Comparison of ENCODE assay signal across 5 fruit fly cellular contexts in the genomic region with DNA sequence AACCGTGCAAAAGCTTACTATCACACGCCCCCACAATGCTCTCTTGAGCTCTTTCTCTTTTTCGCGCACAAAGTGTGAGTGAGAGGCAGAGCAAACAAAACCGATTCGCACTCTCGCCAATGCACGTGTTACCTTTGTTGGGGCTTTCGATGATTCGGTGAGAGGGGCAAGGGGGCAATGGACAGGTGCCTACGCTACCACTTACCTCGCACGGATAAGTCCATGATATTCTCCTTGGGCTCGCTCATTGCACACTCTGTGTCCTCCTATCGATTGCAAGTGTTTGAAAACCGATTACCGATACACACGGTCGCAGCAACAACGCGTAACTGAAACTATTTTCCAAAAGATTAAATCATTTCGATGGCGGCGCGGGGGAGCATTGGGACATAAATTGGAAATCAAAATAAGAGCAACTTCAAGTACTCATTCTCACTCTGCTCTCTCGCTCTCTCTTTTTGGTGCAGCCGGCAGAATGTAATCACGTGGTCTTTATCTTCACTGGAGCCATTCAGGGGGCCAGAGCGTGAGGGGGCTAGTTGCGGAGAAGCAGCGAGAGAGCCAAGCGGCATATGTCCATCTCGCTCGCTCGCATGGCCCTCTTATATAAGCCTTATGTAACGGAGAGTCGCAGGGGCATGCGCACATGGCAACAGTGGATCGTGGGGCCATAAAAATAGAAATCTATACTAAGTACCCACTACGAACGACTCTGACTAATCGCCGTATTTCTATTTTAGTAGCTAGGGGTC.
A peak's percentile ranks its signal among the peaks of the same experiment; 100 is the strongest.
TF ChIP-seq lines count a peak whose summit lies in the region.

A gene (minus strand): TSS at position 334 of the 752 bp plus-strand sequence.

TF ChIP-seq in whole organism, adult, 20 proteins besides CTCF, POLR2A, EP300 and RAD21 (continued from another document):
- TF ChIP-seq CG5204 (GFP tag; optimal IDR thresholded peaks at IDR 0.05; lab: Kevin White, UChicago) = no peak
- peak; percentile 31 for TF ChIP-seq CG1620 (GFP tag; optimal IDR thresholded peaks at IDR 0.05; lab: Kevin White, UChicago)
- TF ChIP-seq CG7045 (GFP tag; optimal IDR thresholded peaks at IDR 0.05; lab: Kevin White, UChicago) = peak; percentile 19
- TF ChIP-seq bab1 (GFP tag; optimal IDR thresholded peaks at IDR 0.05; lab: Kevin White, UChicago) = peak; percentile 64
TF ChIP-seq in whole organism, adult: peak in this region for 9.

TF ChIP-seq in whole organism, embryonic, 481 proteins besides CTCF, POLR2A, EP300 and RAD21 (continued from another document and continues in another):
- TF ChIP-seq CG7745 (tag; optimal IDR thresholded peaks at IDR 0.05; lab: Kevin White, UChicago) (no peak), CG17359 (tag; optimal IDR thresholded peaks at IDR 0.05; lab: Kevin White, UChicago) (no peak), CG6254 (GFP tag; optimal IDR thresholded peaks at IDR 0.05; lab: Kevin White, UChicago) (no peak), CG1602 (GFP tag; optimal IDR thresholded peaks at IDR 0.05; lab: Kevin White, UChicago) (no peak), CG14050 (GFP tag; IDR thresholded peaks at IDR 0.05; lab: Robert Waterston, UW) (no peak), btn (GFP tag; optimal IDR thresholded peaks at IDR 0.05; lab: Kevin White, UChicago) (no peak), CG1233 (GFP tag; optimal IDR thresholded peaks at IDR 0.05; lab: Kevin White, UChicago) (no peak), CG14965 (GFP tag; optimal IDR thresholded peaks at IDR 0.05; lab: Kevin White, UChicago; ENCODE audit: borderline replicate concordance) (no peak), peb (GFP tag; IDR thresholded peaks at IDR 0.05; lab: Robert Waterston, UW) (no peak), nerfin-1 (tag; optimal IDR thresholded peaks at IDR 0.05; lab: Kevin White, UChicago) (peak; percentile 3), rib (GFP tag; IDR thresholded peaks at IDR 0.05; lab: Robert Waterston, UW) (no peak), kay (GFP tag; optimal IDR thresholded peaks at IDR 0.05; lab: Kevin White, UChicago) (no peak), Hmr (GFP tag; optimal IDR thresholded peaks at IDR 0.05; lab: Kevin White, UChicago) (peak; percentile 4), CG18599 (GFP tag; optimal IDR thresholded peaks at IDR 0.05; lab: Kevin White, UChicago) (no peak), otp (GFP tag; IDR thresholded peaks at IDR 0.05; lab: Robert Waterston, UW) (peak; percentile 49; the same call in 1 of the 3 replicates), usp (GFP tag; optimal IDR thresholded peaks at IDR 0.05; lab: Kevin White, UChicago) (no peak), CG13287 (GFP tag; IDR thresholded peaks at IDR 0.05; lab: Robert Waterston, UW; ENCODE audit: partially characterized antibody) (peak; percentile 57), repo (GFP tag; optimal IDR thresholded peaks at IDR 0.05; lab: Kevin White, UChicago) (peak; percentile 4), HLHmδ (GFP tag; optimal IDR thresholded peaks at IDR 0.05; lab: Kevin White, UChicago) (peak; percentile 32), lmd (GFP tag; IDR thresholded peaks at IDR 0.05; lab: Robert Waterston, UW) (no peak), zen (tag; optimal IDR thresholded peaks at IDR 0.05; lab: Kevin White, UChicago) (no peak), esg (GFP tag; conservative IDR thresholded peaks at IDR 0.05; lab: Robert Waterston, UW) (no peak), CG2889 (GFP tag; IDR thresholded peaks at IDR 0.05; lab: Robert Waterston, UW) (no peak), grn (GFP tag; optimal IDR thresholded peaks at IDR 0.05; lab: Kevin White, UChicago) (peak; percentile 98), bigmax (GFP tag; optimal IDR thresholded peaks at IDR 0.05; lab: Kevin White, UChicago) (no peak), ERR (GFP tag; optimal IDR thresholded peaks at IDR 0.05; lab: Kevin White, UChicago) (no peak), CG14441 (GFP tag; IDR thresholded peaks at IDR 0.05; lab: Robert Waterston, UW) (peak; percentile 38; the same call in 1 of the 2 replicates), Tbp (GFP tag; optimal IDR thresholded peaks at IDR 0.05; lab: Kevin White, UChicago) (no peak), CG3407 (GFP tag; optimal IDR thresholded peaks at IDR 0.05; lab: Kevin White, UChicago) (no peak), MESR4 (GFP tag; optimal IDR thresholded peaks at IDR 0.05; lab: Kevin White, UChicago) (no peak)

TF ChIP-seq in whole organism, prepupa, 60 proteins besides CTCF, POLR2A, EP300 and RAD21 (continued from another document and continues in another):
- no peak for TF ChIP-seq spab (GFP tag; optimal IDR thresholded peaks at IDR 0.05; lab: Kevin White, UChicago)
- peak; percentile 100 for TF ChIP-seq vri (GFP tag; optimal IDR thresholded peaks at IDR 0.05; lab: Kevin White, UChicago)
- peak; percentile 1 to 34 for TF ChIP-seq ss (GFP tag; optimal IDR thresholded peaks at IDR 0.05; lab: Kevin White, UChicago)
- TF ChIP-seq achi (GFP tag; optimal IDR thresholded peaks at IDR 0.05; lab: Kevin White, UChicago) = no peak
- TF ChIP-seq CG6163 (GFP tag; IDR thresholded peaks at IDR 0.05; lab: Robert Waterston, UW) = peak; percentile 47
- no peak for TF ChIP-seq CG11294 (GFP tag; IDR thresholded peaks at IDR 0.05; lab: Robert Waterston, UW)
- no peak for TF ChIP-seq CG34406 (GFP tag; optimal IDR thresholded peaks at IDR 0.05; lab: Kevin White, UChicago)
- no peak for TF ChIP-seq Hr4 (GFP tag; optimal IDR thresholded peaks at IDR 0.05; lab: Kevin White, UChicago)
- peak; percentile 46 for TF ChIP-seq CG15336 (GFP tag; IDR thresholded peaks at IDR 0.05; lab: Robert Waterston, UW)
- peak; percentile 43 for TF ChIP-seq CG3919 (GFP tag; optimal IDR thresholded peaks at IDR 0.05; lab: Kevin White, UChicago)
- TF ChIP-seq CG3032 (tag; optimal IDR thresholded peaks at IDR 0.05; lab: Kevin White, UChicago) = no peak
- TF ChIP-seq Sox15 (GFP tag; optimal IDR thresholded peaks at IDR 0.05; lab: Kevin White, UChicago) = no peak
- no peak for TF ChIP-seq topi (GFP tag; optimal IDR thresholded peaks at IDR 0.05; lab: Kevin White, UChicago)
- no peak for TF ChIP-seq fd85E (GFP tag; optimal IDR thresholded peaks at IDR 0.05; lab: Kevin White, UChicago)
- peak; percentile 53 for TF ChIP-seq fkh (GFP tag; optimal IDR thresholded peaks at IDR 0.05; lab: Kevin White, UChicago)
- TF ChIP-seq Ets96B (tag; optimal IDR thresholded peaks at IDR 0.05; lab: Kevin White, UChicago) = no peak
- peak; percentile 84 for TF ChIP-seq svp (GFP tag; lab: Kevin White, UChicago)
- TF ChIP-seq Eip75B (GFP tag; optimal IDR thresholded peaks at IDR 0.05; lab: Kevin White, UChicago) = peak; percentile 15
- no peak for TF ChIP-seq lz (GFP tag; optimal IDR thresholded peaks at IDR 0.05; lab: Kevin White, UChicago)
- TF ChIP-seq CG8319 (GFP tag; optimal IDR thresholded peaks at IDR 0.05; lab: Kevin White, UChicago) = no peak
- no peak for TF ChIP-seq CG4318 (GFP tag; optimal IDR thresholded peaks at IDR 0.05; lab: Kevin White, UChicago)
- peak; percentile 22 for TF ChIP-seq pdm3 (GFP tag; optimal IDR thresholded peaks at IDR 0.05; lab: Kevin White, UChicago)
- TF ChIP-seq OdsH (GFP tag; optimal IDR thresholded peaks at IDR 0.05; lab: Kevin White, UChicago) = no peak
- no peak for TF ChIP-seq Smox (GFP tag; optimal IDR thresholded peaks at IDR 0.05; lab: Kevin White, UChicago)
- TF ChIP-seq acj6 (GFP tag; optimal IDR thresholded peaks at IDR 0.05; lab: Kevin White, UChicago) = no peak
- TF ChIP-seq CG8632 (GFP tag; optimal IDR thresholded peaks at IDR 0.05; lab: Kevin White, UChicago) = no peak
- TF ChIP-seq salr (GFP tag; optimal IDR thresholded peaks at IDR 0.05; lab: Kevin White, UChicago) = no peak
- no peak for TF ChIP-seq dac (GFP tag; optimal IDR thresholded peaks at IDR 0.05; lab: Kevin White, UChicago)
- peak; percentile 55 for TF ChIP-seq Lpt (GFP tag; optimal IDR thresholded peaks at IDR 0.05; lab: Kevin White, UChicago)
- peak; percentile 14 for TF ChIP-seq Sox102F (GFP tag; optimal IDR thresholded peaks at IDR 0.05; lab: Kevin White, UChicago)
- TF ChIP-seq Met (GFP tag; optimal IDR thresholded peaks at IDR 0.05; lab: Kevin White, UChicago) = peak; percentile 27
- TF ChIP-seq CG6792 (GFP tag; optimal IDR thresholded peaks at IDR 0.05; lab: Kevin White, UChicago) = no peak

TF ChIP-seq in whole organism, pupa, 21 proteins besides CTCF, POLR2A, EP300 and RAD21 (continued from another document):
- TF ChIP-seq fd96Ca (GFP tag; IDR thresholded peaks at IDR 0.05; lab: Robert Waterston, UW) (0 out of 3 replicates have a peak, but pooled peaks have one; percentile 45), Ets98B (GFP tag; IDR thresholded peaks at IDR 0.05; lab: Robert Waterston, UW) (peak; percentile 59; the same call in 1 of the 2 replicates), CG4496 (GFP tag; IDR thresholded peaks at IDR 0.05; lab: Robert Waterston, UW) (peak; percentile 53; the same call in 2 of the 3 replicates), Pif1B (GFP tag; optimal IDR thresholded peaks at IDR 0.05; lab: Kevin White, UChicago) (no peak)

TF ChIP-seq in whole organism, wandering third instar larva, 38 proteins besides CTCF, POLR2A, EP300 and RAD21 (continued from another document):
- TF ChIP-seq lola (GFP tag; optimal IDR thresholded peaks at IDR 0.05; lab: Kevin White, UChicago) (no peak), OdsH (GFP tag; optimal IDR thresholded peaks at IDR 0.05; lab: Kevin White, UChicago) (peak; percentile 24), ey (GFP tag; optimal IDR thresholded peaks at IDR 0.05; lab: Kevin White, UChicago) (no peak), woc (GFP tag; optimal IDR thresholded peaks at IDR 0.05; lab: Kevin White, UChicago) (peak; percentile 65), Abd-B (GFP tag; optimal IDR thresholded peaks at IDR 0.05; lab: Kevin White, UChicago) (no peak), GATAd (GFP tag; optimal IDR thresholded peaks at IDR 0.05; lab: Kevin White, UChicago) (peak; percentile 22), Vsx2 (GFP tag; optimal IDR thresholded peaks at IDR 0.05; lab: Kevin White, UChicago; ENCODE audit: partially characterized antibody) (peak; percentile 77), N (GFP tag; optimal IDR thresholded peaks at IDR 0.05; lab: Kevin White, UChicago) (no peak), usp (GFP tag; optimal IDR thresholded peaks at IDR 0.05; lab: Kevin White, UChicago) (no peak), foxo (GFP tag; optimal IDR thresholded peaks at IDR 0.05; lab: Kevin White, UChicago) (no peak), Rel (GFP tag; optimal IDR thresholded peaks at IDR 0.05; lab: Kevin White, UChicago) (no peak), Rel (tag; optimal IDR thresholded peaks at IDR 0.05; lab: Kevin White, UChicago) (no peak), Myc (optimal IDR thresholded peaks at IDR 0.05; lab: Kevin White, UChicago) (no peak), Sp1 (GFP tag; optimal IDR thresholded peaks at IDR 0.05; lab: Kevin White, UChicago) (peak; percentile 2), CrebA (GFP tag; optimal IDR thresholded peaks at IDR 0.05; lab: Kevin White, UChicago; ENCODE audit: borderline replicate concordance) (no peak), Hr83 (GFP tag; optimal IDR thresholded peaks at IDR 0.05; lab: Kevin White, UChicago; ENCODE audit: poor library complexity, severe bottlenecking) (peak; percentile 65), Dfd (GFP tag; optimal IDR thresholded peaks at IDR 0.05; lab: Kevin White, UChicago) (no peak), tai (GFP tag; optimal IDR thresholded peaks at IDR 0.05; lab: Kevin White, UChicago) (no peak), Hr78 (GFP tag; optimal IDR thresholded peaks at IDR 0.05; lab: Kevin White, UChicago) (no peak)
